Worm (Caenorhabditis elegans) whole organism, L3 larva: ENCODE data around the gene hsp-12.6.

Experiments
- nhr-23 ChIP-seq: fragments of 150-350 bp; optimal IDR thresholded peaks from 2 replicates; lab custom pipeline; 2014; ENCODE audit warnings: missing biosample characterization, missing genetic modification reagents, missing genetic modification characterization
- nhr-28 ChIP-seq: fragments of 150-350 bp; optimal IDR thresholded peaks from 2 replicates; lab custom pipeline; 2014; ENCODE audit warnings: missing biosample characterization, missing genetic modification characterization
- nhr-77 ChIP-seq: fragments of 150-350 bp; optimal IDR thresholded peaks from 2 replicates; lab custom pipeline; 2014; ENCODE audit warnings: missing biosample characterization, missing genetic modification characterization
- pqm-1 ChIP-seq: fragments of 150-350 bp; optimal IDR thresholded peaks from 2 replicates; lab custom pipeline; 2017; ENCODE audit warnings: missing biosample characterization, missing genetic modification characterization, inconsistent platforms

DNA sequence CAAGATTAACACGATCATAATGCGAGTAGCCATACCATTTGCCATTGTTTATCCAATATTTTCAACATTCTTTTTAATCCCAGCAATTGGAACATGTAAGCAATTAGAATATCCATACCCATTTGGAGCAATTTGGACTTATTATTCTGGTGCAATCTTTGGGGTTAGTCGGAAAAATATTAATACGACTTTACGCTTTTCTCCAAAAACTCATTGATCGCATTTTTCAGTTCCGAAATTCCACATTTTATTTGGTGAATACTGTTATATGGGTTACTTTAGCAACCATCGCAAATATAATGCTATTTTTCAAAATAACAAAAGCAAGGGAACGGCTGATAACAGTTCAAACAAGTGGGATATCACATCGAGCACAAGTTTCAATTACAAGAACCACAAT lies 39.8 kb upstream of the hsp-12.6 start:
- TF ChIP-seq nhr-28 (tag; lab: Kevin White, UChicago) (no peak), pqm-1 (tag; lab: Kevin White, UChicago) (no peak), nhr-23 (no peak), nhr-77 (tag; lab: Kevin White, UChicago) (no peak)
